Worm (Caenorhabditis elegans): ENCODE data around the gene pig-1.

DNA sequence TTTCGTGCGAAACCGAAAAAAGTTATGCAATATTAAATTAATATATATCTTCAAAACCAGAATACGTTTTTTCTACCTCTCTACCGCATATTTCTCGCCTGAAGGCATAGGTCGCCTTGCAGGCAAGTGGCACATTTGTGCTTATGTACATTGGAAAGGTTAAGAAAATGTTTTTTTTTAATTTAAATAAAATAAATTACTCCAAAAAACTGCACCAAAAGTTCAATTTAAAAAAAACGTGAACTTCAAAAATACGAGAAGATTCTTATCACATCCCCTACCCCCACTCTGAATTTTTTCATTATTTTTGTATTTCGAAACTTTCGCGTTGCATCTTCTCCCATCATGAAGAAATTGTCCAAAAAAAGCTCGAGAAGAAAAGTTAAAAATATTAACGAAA, 5.1 kb upstream of the pig-1 start, which contains the start of gene W03G1.2:
- TF ChIP-seq med-1 (GFP tag; optimal IDR thresholded peaks at IDR 0.05; ENCODE audit: insufficient read depth) (no peak), ztf-23 (GFP tag; IDR thresholded peaks at IDR 0.05) (no peak), T22C8.4 (GFP tag; IDR thresholded peaks at IDR 0.05) (no peak), ref-1 (GFP tag; conservative IDR thresholded peaks at IDR 0.05) (no peak), ztf-29 (GFP tag; IDR thresholded peaks at IDR 0.05) (no peak)
